Worm (Caenorhabditis elegans) whole organism, young adult: ENCODE results near the gene sod-1.

Source experiments
- B0336.3 ChIP-seq: fragments of 200-800 bp; sonication (Bioruptor generic); IDR thresholded peaks from 2 replicates; pipeline ENCODE4 v1.3.6; 2022; ENCODE audit warnings: missing genetic modification characterization, missing compliant biosample characterization
- C17E4.6 ChIP-seq: fragments of 200-800 bp; sonication (Bioruptor generic); IDR thresholded peaks from 2 replicates; pipeline ENCODE4 v1.3.6; 2022; ENCODE audit warnings: missing genetic modification reagents, missing genetic modification characterization, missing compliant biosample characterization
- D2030.7 ChIP-seq: fragments of 200-800 bp; sonication (Bioruptor generic); IDR thresholded peaks from 2 replicates; pipeline ENCODE4 v1.3.6; 2022; ENCODE audit warnings: missing genetic modification reagents, missing genetic modification characterization, missing compliant biosample characterization
- F10E7.11 ChIP-seq: sonication (generic microtip); optimal IDR thresholded peaks from 2 replicates; lab custom pipeline; 2017; ENCODE audit warnings: mild to moderate bottlenecking, missing genetic modification characterization, moderate library complexity, missing compliant biosample characterization
- F22D6.2 ChIP-seq: sonication (generic microtip); optimal IDR thresholded peaks from 2 replicates; lab custom pipeline; 2016; ENCODE audit warnings: mild to moderate bottlenecking, missing genetic modification characterization, missing compliant biosample characterization
- F33H1.4 ChIP-seq: fragments of 200-800 bp; sonication (Bioruptor generic); IDR thresholded peaks from 2 replicates; pipeline ENCODE4 v1.3.6; 2022; ENCODE audit warnings: missing genetic modification reagents, missing genetic modification characterization, missing compliant biosample characterization
- F39B2.1 ChIP-seq: fragments of 200-800 bp; sonication (Bioruptor generic); IDR thresholded peaks from 2 replicates; pipeline ENCODE4 v1.3.6; 2022; ENCODE audit warnings: missing genetic modification reagents, missing genetic modification characterization, missing compliant biosample characterization
- F52B5.7 ChIP-seq: sonication (generic microtip); optimal IDR thresholded peaks from 2 replicates; lab custom pipeline; 2016; ENCODE audit warnings: mild to moderate bottlenecking, missing genetic modification characterization, missing compliant biosample characterization
- F57C9.4 ChIP-seq: sonication (generic microtip); optimal IDR thresholded peaks from 2 replicates; lab custom pipeline; 2017; ENCODE audit warnings: mild to moderate bottlenecking, missing genetic modification characterization, missing compliant biosample characterization
- akir-1 ChIP-seq: fragments of 200-800 bp; sonication (Bioruptor generic); optimal IDR thresholded peaks from 2 replicates; lab custom pipeline; 2018; ENCODE audit warnings: mild to moderate bottlenecking, missing genetic modification characterization, moderate library complexity, missing compliant biosample characterization
- bed-2 ChIP-seq: fragments of 200-800 bp; sonication (Bioruptor generic); IDR thresholded peaks from 2 replicates; pipeline ENCODE4 v1.3.6; 2022; ENCODE audit warnings: missing genetic modification reagents, missing genetic modification characterization, missing compliant biosample characterization
- cebp-1 ChIP-seq, 2 experiments: fragments of 200-800 bp in 1 of 2; sonication (Bioruptor generic) in 1 of 2; sonication (generic microtip) in 1 of 2; IDR thresholded peaks in 1 of 2; optimal IDR thresholded peaks in 1 of 2; 2 replicates each; pipeline versions ENCODE4 v1.3.6 to Lab custom; 2017 to 2022; ENCODE audit warnings: missing compliant biosample characterization in 2 of 2, missing genetic modification characterization in 2 of 2, mild to moderate bottlenecking in 1 of 2, missing genetic modification reagents in 1 of 2, moderate library complexity in 1 of 2
- cebp-2 ChIP-seq: fragments of 200-800 bp; sonication (Bioruptor generic); IDR thresholded peaks from 2 replicates; pipeline ENCODE4 v1.3.6; 2022; ENCODE audit warnings: missing genetic modification characterization, missing compliant biosample characterization
- ceh-27 ChIP-seq: fragments of 200-800 bp; sonication (Bioruptor generic); optimal IDR thresholded peaks from 2 replicates; lab custom pipeline; 2018; ENCODE audit warnings: mild to moderate bottlenecking, missing genetic modification characterization, moderate library complexity, missing compliant biosample characterization
- ceh-91 ChIP-seq: fragments of 200-800 bp; sonication (Bioruptor generic); IDR thresholded peaks from 2 replicates; pipeline ENCODE4 v1.3.6; 2022; ENCODE audit warnings: missing genetic modification reagents, missing genetic modification characterization, missing compliant biosample characterization
- chd-7 ChIP-seq: sonication (generic microtip); optimal IDR thresholded peaks from 2 replicates; lab custom pipeline; 2016; ENCODE audit warnings: mild to moderate bottlenecking, missing genetic modification characterization, moderate library complexity, missing compliant biosample characterization
- egrh-3 ChIP-seq: fragments of 200-800 bp; sonication (Bioruptor generic); IDR thresholded peaks from 2 replicates; pipeline ENCODE4 v1.3.6; 2022; ENCODE audit warnings: missing genetic modification reagents, missing genetic modification characterization, missing compliant biosample characterization
- ets-4 ChIP-seq: fragments of 200-800 bp; sonication (Bioruptor generic); optimal IDR thresholded peaks from 2 replicates; lab custom pipeline; 2018; ENCODE audit warnings: mild to moderate bottlenecking, missing genetic modification characterization, missing compliant biosample characterization
- hrde-1 ChIP-seq: sonication (generic microtip); optimal IDR thresholded peaks from 2 replicates; lab custom pipeline; 2016; ENCODE audit warnings: missing genetic modification characterization, mild to moderate bottlenecking, missing compliant biosample characterization, moderate library complexity, missing genotype, missing genetic modification reagents, borderline replicate concordance
- let-526 ChIP-seq: fragments of 200-800 bp; sonication (Bioruptor generic); IDR thresholded peaks from 2 replicates; pipeline ENCODE4 v1.3.6; 2022; ENCODE audit warnings: missing genetic modification reagents, missing genetic modification characterization, missing compliant biosample characterization
- let-607 ChIP-seq, 2 experiments: fragments of 200-800 bp in 1 of 2; sonication (Bioruptor generic) in 1 of 2; sonication (generic microtip) in 1 of 2; optimal IDR thresholded peaks; 2 replicates each; lab custom pipeline; 2016 to 2018; ENCODE audit warnings: mild to moderate bottlenecking in 2 of 2, missing compliant biosample characterization in 2 of 2, missing genetic modification characterization in 2 of 2, moderate library complexity in 2 of 2, missing genotype in 1 of 2
- lin-54 ChIP-seq: fragments of 200-800 bp; sonication (Bioruptor generic); optimal IDR thresholded peaks from 2 replicates; lab custom pipeline; 2018; ENCODE audit warnings: mild to moderate bottlenecking, missing genetic modification characterization, missing compliant biosample characterization
- lsy-27 ChIP-seq: sonication (generic microtip); optimal IDR thresholded peaks from 2 replicates; lab custom pipeline; 2017; ENCODE audit warnings: missing genetic modification characterization, mild to moderate bottlenecking, missing compliant biosample characterization, antibody characterized with exemption, missing genotype, borderline replicate concordance; ENCODE audit not compliant: insufficient read depth
- mes-4 ChIP-seq: sonication (generic microtip); optimal IDR thresholded peaks from 2 replicates; lab custom pipeline; 2016; ENCODE audit warnings: missing genotype, missing genetic modification characterization, missing compliant biosample characterization
- mxl-1 ChIP-seq: sonication (generic microtip); optimal IDR thresholded peaks from 2 replicates; lab custom pipeline; 2016; ENCODE audit warnings: missing genetic modification characterization, missing compliant biosample characterization
- nfya-1 ChIP-seq: sonication (generic microtip); optimal IDR thresholded peaks from 2 replicates; lab custom pipeline; 2017; ENCODE audit warnings: antibody characterized with exemption, missing compliant biosample characterization, missing genetic modification characterization, borderline replicate concordance; ENCODE audit not compliant: insufficient read depth
- nhr-120 ChIP-seq: fragments of 200-800 bp; sonication (Bioruptor generic); IDR thresholded peaks from 2 replicates; pipeline ENCODE4 v1.3.6; 2022; ENCODE audit warnings: missing genetic modification characterization, missing compliant biosample characterization
- nhr-179 ChIP-seq: sonication (generic microtip); optimal IDR thresholded peaks from 2 replicates; lab custom pipeline; 2016; ENCODE audit warnings: mild to moderate bottlenecking, missing genetic modification characterization, missing compliant biosample characterization
- pbrm-1 ChIP-seq: fragments of 200-800 bp; sonication (Bioruptor generic); IDR thresholded peaks from 2 replicates; pipeline ENCODE4 v1.3.6; 2022; ENCODE audit warnings: missing genetic modification reagents, missing genetic modification characterization, missing compliant biosample characterization
- pha-4 ChIP-seq: fragments of 150-350 bp; sonication (generic microtip); optimal IDR thresholded peaks from 2 replicates; lab custom pipeline; 2014; ENCODE audit warnings: missing biosample characterization, missing genetic modification reagents, missing genetic modification characterization
- rpc-1 ChIP-seq, 2 experiments: fragments of 150-350 bp in 1 of 2; sonication (generic microtip) in 1 of 2; optimal IDR thresholded peaks; 2 replicates each; lab custom pipeline; 2014 to 2018; ENCODE audit warnings: missing biosample characterization in 1 of 2, missing genetic modification characterization in 1 of 2, missing genetic modification reagents in 1 of 2, missing genotype in 1 of 2
- sea-2 ChIP-seq: fragments of 200-800 bp; sonication (Bioruptor generic); IDR thresholded peaks from 2 replicates; pipeline ENCODE4 v1.3.6; 2022; ENCODE audit warnings: missing genetic modification characterization, missing compliant biosample characterization
- tbx-9 ChIP-seq: sonication (generic microtip); optimal IDR thresholded peaks from 2 replicates; lab custom pipeline; 2016; ENCODE audit warnings: borderline replicate concordance, missing genetic modification characterization, inconsistent platforms, missing compliant biosample characterization
- ztf-18 ChIP-seq: sonication (generic microtip); optimal IDR thresholded peaks from 2 replicates; lab custom pipeline; 2016; ENCODE audit warnings: missing genotype, mild to moderate bottlenecking, missing genetic modification characterization, missing compliant biosample characterization
- ztf-22 ChIP-seq: fragments of 200-800 bp; sonication (Bioruptor generic); optimal IDR thresholded peaks from 2 replicates; lab custom pipeline; 2018; ENCODE audit warnings: mild to moderate bottlenecking, missing genetic modification characterization, moderate library complexity, missing compliant biosample characterization
- ztf-25 ChIP-seq: fragments of 200-800 bp; sonication (Bioruptor generic); IDR thresholded peaks from 2 replicates; pipeline ENCODE4 v1.3.6; 2022; ENCODE audit warnings: missing genetic modification reagents, missing genetic modification characterization, missing compliant biosample characterization
- ztf-6 ChIP-seq: fragments of 200-800 bp; sonication (Bioruptor generic); IDR thresholded peaks from 2 replicates; pipeline ENCODE4 v1.3.6; 2022; ENCODE audit warnings: missing genetic modification reagents, missing genetic modification characterization, missing compliant biosample characterization

sod-1 gene

ce11 chrII:6965573-6965972 lies 8.1 kb downstream of the sod-1 start, which contains the start of gene tra-2:
Gene tra-2, minus strand, starts transcription at chrII:6965673.
- no peak for TF ChIP-seq ceh-27 (GFP tag; lab: Kevin White, UChicago)
- TF ChIP-seq F10E7.11 (tag; lab: Kevin White, UChicago): no peak
- no peak for TF ChIP-seq cebp-1 (GFP tag; IDR thresholded peaks at IDR 0.05; lab: Robert Waterston, UW)
- TF ChIP-seq cebp-1 (tag; optimal IDR thresholded peaks at IDR 0.05; lab: Kevin White, UChicago): no peak
- TF ChIP-seq let-526 (GFP tag; lab: Robert Waterston, UW): no peak
- no peak for TF ChIP-seq chd-7 (tag; lab: Kevin White, UChicago)
- TF ChIP-seq C17E4.6: no peak
- TF ChIP-seq ztf-25 (GFP tag; lab: Robert Waterston, UW): no peak
- TF ChIP-seq B0336.3 (GFP tag; lab: Robert Waterston, UW): no peak
- TF ChIP-seq F52B5.7 (tag; lab: Kevin White, UChicago): no peak
- no peak for TF ChIP-seq pbrm-1 (GFP tag; lab: Robert Waterston, UW)
- TF ChIP-seq ets-4 (GFP tag; lab: Kevin White, UChicago): no peak
- TF ChIP-seq lin-54 (GFP tag; lab: Kevin White, UChicago): no peak
- no peak for TF ChIP-seq mxl-1 (tag; lab: Kevin White, UChicago)
- no peak for TF ChIP-seq ztf-6 (GFP tag; lab: Robert Waterston, UW)
- TF ChIP-seq nfya-1 (tag; lab: Kevin White, UChicago): no peak
- no peak for TF ChIP-seq F39B2.1
- TF ChIP-seq let-607 (tag; optimal IDR thresholded peaks at IDR 0.05; lab: Kevin White, UChicago): no peak
- no peak for TF ChIP-seq mes-4 (tag; lab: Kevin White, UChicago)
- TF ChIP-seq nhr-179 (tag; lab: Kevin White, UChicago): no peak
- TF ChIP-seq, all 124 proteins: peak for 0

ce11 chrII:6958136-6958535 lies 15.6 kb downstream of the sod-1 start:
- TF ChIP-seq nhr-120 (no peak), egrh-3 (GFP tag; lab: Robert Waterston, UW) (no peak), lsy-27 (no peak), akir-1 (GFP tag; lab: Kevin White, UChicago) (no peak), cebp-2 (GFP tag; lab: Robert Waterston, UW) (no peak), hrde-1 (tag; lab: Kevin White, UChicago) (no peak), ztf-18 (tag; lab: Kevin White, UChicago) (no peak), F33H1.4 (GFP tag; lab: Robert Waterston, UW) (no peak), rpc-1 (optimal IDR thresholded peaks at IDR 0.05; lab: Kevin White, UChicago) (no peak), rpc-1 (tag; optimal IDR thresholded peaks at IDR 0.05; lab: Kevin White, UChicago) (no peak), tbx-9 (no peak), F52B5.7 (tag; lab: Kevin White, UChicago) (no peak), ztf-22 (GFP tag; lab: Kevin White, UChicago) (no peak), ceh-91 (no peak), bed-2 (GFP tag; lab: Robert Waterston, UW) (no peak), sea-2 (GFP tag; lab: Robert Waterston, UW) (no peak), F57C9.4 (tag; lab: Kevin White, UChicago) (no peak), pha-4 (tag; lab: Kevin White, UChicago) (no peak), D2030.7 (GFP tag; lab: Robert Waterston, UW) (no peak), F10E7.11 (tag; lab: Kevin White, UChicago) (no peak), F22D6.2 (tag; lab: Kevin White, UChicago) (no peak)
